Worm (Caenorhabditis elegans): ENCODE data around the gene thn-5.

ce11 chrIV:5209390-5209789 lies 21.2 kb upstream of the thn-5 start, which contains the start of the genes Y59E9AL.36 and nbet-1:
- TF ChIP-seq ceh-36 (tag; optimal IDR thresholded peaks at IDR 0.05) = no peak
- no peak for TF ChIP-seq sea-1 (GFP tag; conservative IDR thresholded peaks at IDR 0.05)
